Worm (Caenorhabditis elegans) whole organism, mixed stage, embryonic: Measurements from ENCODE around the gene fipr-18.

Source experiments
- nhr-237 ChIP-seq: fragments of 150-350 bp; optimal IDR thresholded peaks from 2 replicates; lab custom pipeline; 2014; ENCODE audit warnings: missing biosample characterization, missing genetic modification characterization
- pha-4 ChIP-seq: fragments of 150-350 bp; optimal IDR thresholded peaks from 2 replicates; lab custom pipeline; 2018; ENCODE audit warnings: missing biosample characterization, missing genetic modification reagents, missing genetic modification characterization

ce11 chrIII:7494850-7495314, 35.8 kb downstream of the fipr-18 start:
- TF ChIP-seq pha-4 (tag; lab: Kevin White, UChicago), result no peak
- TF ChIP-seq nhr-237 (tag; lab: Kevin White, UChicago), result no peak
